Fruit fly (Drosophila melanogaster) whole organism, embryonic: ENCODE data around the gene dnc.
A peak's percentile ranks its signal among the peaks of the same experiment; 100 is the strongest.

Experiments used
- Blimp-1 ChIP-seq: fragments of 200-800 bp; sonication (Bioruptor generic); optimal IDR thresholded peaks from 3 replicates; lab custom pipeline; 2018; ENCODE audit warnings: missing biosample characterization, missing genetic modification characterization, mild to moderate bottlenecking, moderate library complexity, missing genetic modification reagents
- CG14965 ChIP-seq: fragments of 200-800 bp; sonication (Bioruptor generic); optimal IDR thresholded peaks from 2 replicates; lab custom pipeline; 2016; ENCODE audit warnings: missing biosample characterization, missing genetic modification characterization, borderline replicate concordance
- CG15269 ChIP-seq: fragments of 200-800 bp; sonication (Bioruptor generic); optimal IDR thresholded peaks from 2 replicates; lab custom pipeline; 2018; ENCODE audit warnings: missing biosample characterization, mild to moderate bottlenecking, missing genetic modification characterization, moderate library complexity
- CG16813 ChIP-seq: fragments of 200-800 bp; sonication (Bioruptor generic); IDR thresholded peaks from 3 replicates; pipeline ENCODE4 v1.3.6; 2022; ENCODE audit warnings: missing biosample characterization, missing genetic modification characterization; ENCODE audit not compliant: partially characterized antibody
- CG17568 ChIP-seq: fragments of 200-800 bp; sonication (Bioruptor generic); optimal IDR thresholded peaks from 2 replicates; lab custom pipeline; 2018; ENCODE audit warnings: missing biosample characterization, mild to moderate bottlenecking, missing genetic modification characterization, moderate library complexity
- CG31224 ChIP-seq: fragments of 200-800 bp; sonication (Bioruptor generic); IDR thresholded peaks from 2 replicates; pipeline ENCODE4 v1.3.6; 2022; ENCODE audit warnings: missing biosample characterization, missing genetic modification characterization
- CG5953 ChIP-seq: fragments of 200-800 bp; sonication (Bioruptor generic); IDR thresholded peaks from 2 replicates; pipeline ENCODE4 v1.3.6; 2022; ENCODE audit warnings: missing biosample characterization, missing genetic modification characterization
- CG8290 ChIP-seq, 3 experiments: fragments of 200-800 bp; sonication (Bioruptor generic); optimal IDR thresholded peaks; 2 replicates each; lab custom pipeline; 2016 to 2019; ENCODE audit warnings: missing biosample characterization in 3 of 3, missing genetic modification characterization in 3 of 3, mild to moderate bottlenecking in 2 of 3, moderate library complexity in 1 of 3
- Drgx ChIP-seq: fragments of 200-800 bp; sonication (Bioruptor generic); IDR thresholded peaks from 2 replicates; pipeline ENCODE4 v1.3.6; 2022; ENCODE audit warnings: missing biosample characterization, missing genetic modification characterization
- E2f2 ChIP-seq: fragments of 200-800 bp; sonication (Bioruptor generic); IDR thresholded peaks from 2 replicates; pipeline ENCODE4 v1.3.6; 2022; ENCODE audit warnings: missing biosample characterization, missing genetic modification characterization
- Fer1 ChIP-seq: fragments of 200-800 bp; sonication (Bioruptor generic); optimal IDR thresholded peaks from 2 replicates; lab custom pipeline; 2017; ENCODE audit warnings: missing biosample characterization, mild to moderate bottlenecking, missing genetic modification characterization
- Hey ChIP-seq: fragments of 200-800 bp; sonication (Bioruptor generic); optimal IDR thresholded peaks from 3 replicates; lab custom pipeline; 2018; ENCODE audit warnings: missing biosample characterization, mild to moderate bottlenecking, missing genetic modification characterization
- Med ChIP-seq: fragments of 200-800 bp; sonication (Bioruptor generic); peaks from one replicate; lab custom pipeline; 2016; ENCODE audit warnings: missing biosample characterization, missing genetic modification characterization, mild to moderate bottlenecking, inconsistent platforms, moderate library complexity
- Meics ChIP-seq: fragments of 200-800 bp; sonication (Bioruptor generic); optimal IDR thresholded peaks from 2 replicates; lab custom pipeline; 2017; ENCODE audit warnings: missing biosample characterization, mild to moderate bottlenecking, missing genetic modification characterization
- NfI ChIP-seq: fragments of 200-800 bp; sonication (Bioruptor generic); optimal IDR thresholded peaks from 3 replicates; lab custom pipeline; 2018; ENCODE audit warnings: missing biosample characterization, mild to moderate bottlenecking, missing genetic modification characterization, moderate library complexity
- Opbp ChIP-seq: fragments of 200-800 bp; sonication (Bioruptor generic); IDR thresholded peaks from 3 replicates; pipeline ENCODE4 v1.3.6; 2022; ENCODE audit warnings: missing biosample characterization, missing genetic modification characterization; ENCODE audit not compliant: partially characterized antibody
- Rfx ChIP-seq: fragments of 200-800 bp; sonication (Bioruptor generic); IDR thresholded peaks from 2 replicates; pipeline ENCODE4 v1.3.6; 2022; ENCODE audit warnings: missing biosample characterization, missing genetic modification characterization
- Sox100B ChIP-seq: fragments of 200-800 bp; sonication (Bioruptor generic); optimal IDR thresholded peaks from 3 replicates; lab custom pipeline; 2018; ENCODE audit warnings: missing biosample characterization, mild to moderate bottlenecking, missing genetic modification characterization
- Sox102F ChIP-seq: fragments of 200-800 bp; sonication (Bioruptor generic); optimal IDR thresholded peaks from 2 replicates; lab custom pipeline; 2018; ENCODE audit warnings: missing biosample characterization, mild to moderate bottlenecking, missing genetic modification characterization, moderate library complexity
- Trl ChIP-seq, 3 experiments: fragments of >200 bp in 2 of 3; fragments of 200-800 bp in 1 of 3; sonication (Bioruptor generic) in 1 of 3; optimal IDR thresholded peaks; 2 replicates in 1 of 3; 3 replicates in 2 of 3; lab custom pipeline; 2016 to 2017; ENCODE audit warnings: missing biosample characterization in 1 of 3, missing genetic modification characterization in 1 of 3
- bsh ChIP-seq, 2 experiments: fragments of 200-800 bp; sonication (Bioruptor generic); optimal IDR thresholded peaks; 2 replicates each; lab custom pipeline; 2017 to 2018; ENCODE audit warnings: mild to moderate bottlenecking in 2 of 2, missing biosample characterization in 2 of 2, missing genetic modification characterization in 2 of 2, moderate library complexity in 1 of 2
- cg ChIP-seq: fragments of 200-800 bp; sonication (Bioruptor generic); optimal IDR thresholded peaks from 3 replicates; lab custom pipeline; 2019; ENCODE audit warnings: missing biosample characterization, mild to moderate bottlenecking, missing genetic modification characterization, moderate library complexity
- ewg ChIP-seq: fragments of 200-800 bp; sonication (Bioruptor generic); optimal IDR thresholded peaks from 3 replicates; lab custom pipeline; 2017; ENCODE audit warnings: mild to moderate bottlenecking, missing biosample characterization, missing genetic modification reagents, missing genetic modification characterization
- exex ChIP-seq: fragments of 200-800 bp; sonication (Bioruptor generic); optimal IDR thresholded peaks from 4 replicates; lab custom pipeline; 2018; ENCODE audit warnings: missing biosample characterization, mild to moderate bottlenecking, missing genetic modification characterization, moderate library complexity
- fd64A ChIP-seq: fragments of 200-800 bp; sonication (Bioruptor generic); optimal IDR thresholded peaks from 3 replicates; lab custom pipeline; 2018; ENCODE audit warnings: missing biosample characterization, mild to moderate bottlenecking, missing genetic modification characterization
- gcm ChIP-seq: fragments of 200-800 bp; sonication (Bioruptor generic); optimal IDR thresholded peaks from 2 replicates; lab custom pipeline; 2019; ENCODE audit warnings: missing biosample characterization, mild to moderate bottlenecking, missing genetic modification characterization, moderate library complexity
- lilli ChIP-seq: fragments of 200-800 bp; sonication (Bioruptor generic); optimal IDR thresholded peaks from 3 replicates; lab custom pipeline; 2016; ENCODE audit warnings: missing biosample characterization, missing genetic modification characterization
- nom ChIP-seq: fragments of 200-800 bp; sonication (Bioruptor generic); optimal IDR thresholded peaks from 2 replicates; lab custom pipeline; 2017; ENCODE audit warnings: missing biosample characterization, missing genetic modification characterization, mild to moderate bottlenecking, moderate library complexity, missing genetic modification reagents
- oc ChIP-seq: fragments of 200-800 bp; sonication (Bioruptor generic); optimal IDR thresholded peaks from 2 replicates; lab custom pipeline; 2018; ENCODE audit warnings: missing biosample characterization, mild to moderate bottlenecking, missing genetic modification characterization, moderate library complexity
- odd ChIP-seq: fragments of 200-800 bp; sonication (Bioruptor generic); optimal IDR thresholded peaks from 2 replicates; lab custom pipeline; 2017; ENCODE audit warnings: missing biosample characterization, mild to moderate bottlenecking, missing genetic modification characterization
- otp ChIP-seq: fragments of 200-800 bp; sonication (Bioruptor generic); IDR thresholded peaks from 3 replicates; pipeline ENCODE4, ENCODE4 v1.3.6; 2022; ENCODE audit warnings: missing biosample characterization, missing genetic modification characterization
- pho ChIP-seq: fragments of 200-800 bp; sonication (Bioruptor generic); optimal IDR thresholded peaks from 2 replicates; lab custom pipeline; 2016; ENCODE audit warnings: missing biosample characterization, missing genetic modification characterization
- pros ChIP-seq: fragments of 200-800 bp; sonication (Bioruptor generic); optimal IDR thresholded peaks from 3 replicates; lab custom pipeline; 2019; ENCODE audit warnings: missing biosample characterization, mild to moderate bottlenecking, missing genetic modification characterization, moderate library complexity
- ro ChIP-seq: fragments of 200-800 bp; sonication (Bioruptor generic); IDR thresholded peaks from 2 replicates; pipeline ENCODE4 v1.3.6; 2022; ENCODE audit warnings: missing biosample characterization, missing genetic modification characterization
- run ChIP-seq: fragments of 200-800 bp; sonication (Bioruptor generic); optimal IDR thresholded peaks from 3 replicates; lab custom pipeline; 2018; ENCODE audit warnings: missing biosample characterization, mild to moderate bottlenecking, missing genetic modification characterization
- sens ChIP-seq: fragments of 200-800 bp; sonication (Bioruptor generic); peaks from one replicate; lab custom pipeline; 2016; ENCODE audit warnings: missing biosample characterization, missing genetic modification characterization
- sqz ChIP-seq: fragments of 200-800 bp; sonication (Bioruptor generic); optimal IDR thresholded peaks from 3 replicates; lab custom pipeline; 2018; ENCODE audit warnings: missing biosample characterization, mild to moderate bottlenecking, missing genetic modification characterization
- vvl ChIP-seq: fragments of 200-800 bp; sonication (Bioruptor generic); IDR thresholded peaks from 2 replicates; pipeline ENCODE4 v1.3.6; 2022; ENCODE audit warnings: missing biosample characterization, missing genetic modification characterization
- z ChIP-seq: fragments of 200-800 bp; sonication (Bioruptor generic); IDR thresholded peaks from 3 replicates; pipeline ENCODE4 v1.3.6; 2022; ENCODE audit warnings: missing biosample characterization, missing genetic modification characterization
- zen ChIP-seq: fragments of 200-800 bp; sonication (Bioruptor generic); optimal IDR thresholded peaks from 3 replicates; lab custom pipeline; 2018; ENCODE audit warnings: missing biosample characterization, mild to moderate bottlenecking, missing genetic modification characterization, moderate library complexity

The dnc gene

DNA sequence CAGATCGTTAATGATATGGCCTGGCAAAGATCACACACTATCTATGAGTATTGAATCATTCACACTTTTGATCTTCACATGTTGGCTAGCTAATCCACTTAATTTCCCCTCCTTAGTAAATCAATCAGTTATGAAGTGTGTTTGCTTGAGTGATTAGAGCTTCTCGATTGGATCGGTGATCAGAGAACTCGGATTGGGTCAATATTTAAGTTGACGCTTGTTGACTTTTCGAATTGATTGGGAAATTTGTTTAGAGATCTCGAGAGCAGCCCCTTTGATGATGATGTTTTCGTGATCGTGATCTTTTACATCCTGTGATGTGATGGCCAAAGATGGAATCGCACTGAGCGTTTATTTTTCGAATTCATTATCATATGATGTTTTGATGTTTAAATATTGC is 12.2 kb downstream of the dnc start (continued):
- TF ChIP-seq zen (tag; lab: Kevin White, UChicago): no peak
- TF ChIP-seq pros (GFP tag; lab: Kevin White, UChicago): no peak
- TF ChIP-seq odd (GFP tag; lab: Kevin White, UChicago): peak; percentile 48
- no peak for TF ChIP-seq lilli

DNA sequence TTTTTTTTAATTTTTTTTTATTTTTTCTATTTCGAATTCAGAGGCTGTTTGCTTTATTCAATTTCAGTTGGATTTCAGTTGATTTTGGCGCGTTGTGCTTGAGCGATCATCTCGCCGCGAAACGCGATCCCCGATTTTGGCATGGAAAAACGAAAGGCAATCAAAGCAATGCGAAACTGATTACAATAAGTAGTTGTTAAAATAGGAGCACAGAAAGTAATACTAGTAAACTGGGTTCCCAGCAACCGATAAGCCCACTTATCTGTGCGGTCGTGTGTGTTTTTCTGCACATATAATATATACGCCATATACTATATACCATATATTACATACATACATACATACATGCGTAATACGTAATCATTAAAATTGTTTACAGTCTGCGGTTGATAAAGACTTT is 12.9 kb downstream of the dnc start:
- no peak for TF ChIP-seq pros (GFP tag; lab: Kevin White, UChicago)
- no peak for TF ChIP-seq NfI (GFP tag; lab: Kevin White, UChicago)
- no peak for TF ChIP-seq CG8290 (GFP tag; optimal IDR thresholded peaks at IDR 0.05; lab: Kevin White, UChicago)
- no peak for TF ChIP-seq CG8290 (tag; optimal IDR thresholded peaks at IDR 0.05; lab: Kevin White, UChicago)
- peak; percentile 27 for TF ChIP-seq exex (tag; lab: Kevin White, UChicago)
- peak; percentile 94 for TF ChIP-seq CG31224
- TF ChIP-seq Blimp-1 (GFP tag; lab: Kevin White, UChicago): no peak
- no peak for TF ChIP-seq CG15269 (tag; lab: Kevin White, UChicago)
- TF ChIP-seq Hey: no peak
- no peak for TF ChIP-seq oc (tag; lab: Kevin White, UChicago)
- no peak for TF ChIP-seq gcm (GFP tag; lab: Kevin White, UChicago)
- no peak for TF ChIP-seq sqz (GFP tag; lab: Kevin White, UChicago)
- no peak for TF ChIP-seq run
- TF ChIP-seq ro: no peak
- no peak for TF ChIP-seq Opbp (GFP tag; lab: Robert Waterston, UW)
- no peak for TF ChIP-seq Med (GFP tag; lab: Kevin White, UChicago)
- no peak for TF ChIP-seq Rfx
- TF ChIP-seq CG16813 (GFP tag; lab: Robert Waterston, UW): no peak
- no peak for TF ChIP-seq cg (GFP tag; lab: Kevin White, UChicago)
- no peak for TF ChIP-seq Drgx (GFP tag; lab: Robert Waterston, UW)
- no peak for TF ChIP-seq E2f2 (GFP tag; lab: Robert Waterston, UW)
- TF ChIP-seq sens (GFP tag; lab: Kevin White, UChicago): peak; percentile 15
- no peak for TF ChIP-seq Sox102F (GFP tag; lab: Kevin White, UChicago)
- TF ChIP-seq Meics (GFP tag; lab: Kevin White, UChicago): no peak

DNA sequence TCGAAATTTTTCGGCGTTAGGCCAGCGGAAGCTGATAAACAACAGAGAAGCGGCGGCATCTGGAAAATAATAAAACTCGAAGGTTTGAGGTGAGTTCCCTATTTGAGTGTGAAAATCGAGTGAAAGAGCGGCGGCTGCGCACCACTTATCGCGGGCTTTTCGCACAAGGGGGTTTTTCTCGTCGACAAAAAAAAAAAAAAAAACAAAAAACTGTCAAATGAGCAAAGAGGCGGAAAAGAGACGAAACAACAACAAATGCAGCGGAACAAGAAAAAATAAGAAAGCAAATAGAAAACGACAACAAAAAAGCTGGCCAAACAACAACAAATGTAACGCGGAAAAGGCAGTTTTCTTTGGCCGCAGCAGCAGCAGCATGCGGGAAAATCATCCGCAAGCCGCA is 13.5 kb downstream of the dnc start:
- peak; percentile 67 for TF ChIP-seq sqz (GFP tag; lab: Kevin White, UChicago)
- TF ChIP-seq Fer1 (GFP tag; lab: Kevin White, UChicago): no peak
- no peak for TF ChIP-seq Sox100B (GFP tag; lab: Kevin White, UChicago)
- no peak for TF ChIP-seq CG5953 (GFP tag; lab: Robert Waterston, UW)
- peak; percentile 12 for TF ChIP-seq ewg
- peak; percentile 74 for TF ChIP-seq Drgx (GFP tag; lab: Robert Waterston, UW)
- no peak for TF ChIP-seq pho (GFP tag; lab: Kevin White, UChicago)
- TF ChIP-seq CG17568 (GFP tag; lab: Kevin White, UChicago): no peak
- no peak for TF ChIP-seq otp (GFP tag; lab: Robert Waterston, UW)
- TF ChIP-seq nom (GFP tag; lab: Kevin White, UChicago): peak; percentile 4
- TF ChIP-seq bsh (GFP tag; optimal IDR thresholded peaks at IDR 0.05; lab: Kevin White, UChicago): peak in 1 of 2 experiments; percentile 73
- TF ChIP-seq Trl (optimal IDR thresholded peaks at IDR 0.05; lab: Kevin White, UChicago): peak in 1 of 2 experiments; percentile 2
- no peak for TF ChIP-seq Trl (GFP tag; optimal IDR thresholded peaks at IDR 0.05; lab: Kevin White, UChicago)
- no peak for TF ChIP-seq vvl (GFP tag; lab: Robert Waterston, UW)
- peak; percentile 94 for TF ChIP-seq z (GFP tag; lab: Robert Waterston, UW)
- TF ChIP-seq fd64A (GFP tag; lab: Kevin White, UChicago): no peak
- TF ChIP-seq CG14965: no peak
